Worm (Caenorhabditis elegans) whole organism, young adult: ENCODE data around the gene npr-22.

Experiments used
- B0019.2 ChIP-seq: fragments of 200-800 bp; sonication (Bioruptor generic); conservative IDR thresholded peaks from 2 replicates; pipeline ENCODE4 v1.3.6; 2022; ENCODE audit warnings: missing genetic modification reagents, missing genetic modification characterization, missing compliant biosample characterization
- B0035.1 ChIP-seq: sonication (generic microtip); optimal IDR thresholded peaks from 2 replicates; lab custom pipeline; 2016; ENCODE audit warnings: missing genetic modification characterization, mild to moderate bottlenecking, missing compliant biosample characterization, missing genotype, missing genetic modification reagents
- C17E4.6 ChIP-seq: fragments of 200-800 bp; sonication (Bioruptor generic); IDR thresholded peaks from 2 replicates; pipeline ENCODE4 v1.3.6; 2022; ENCODE audit warnings: missing genetic modification reagents, missing genetic modification characterization, missing compliant biosample characterization
- F37B4.10 ChIP-seq: fragments of 200-800 bp; sonication (Bioruptor generic); IDR thresholded peaks from 2 replicates; pipeline ENCODE4 v1.3.6; 2022; ENCODE audit warnings: missing genetic modification characterization, missing compliant biosample characterization
- F55B11.4 ChIP-seq: sonication (generic microtip); optimal IDR thresholded peaks from 2 replicates; lab custom pipeline; 2016; ENCODE audit warnings: missing compliant biosample characterization, missing genetic modification characterization, borderline replicate concordance; ENCODE audit not compliant: insufficient read depth
- F57A8.1 ChIP-seq: fragments of 200-800 bp; sonication (Bioruptor generic); optimal IDR thresholded peaks from 2 replicates; lab custom pipeline; 2018; ENCODE audit warnings: mild to moderate bottlenecking, missing genetic modification characterization, moderate library complexity, missing compliant biosample characterization
- T07F8.4 ChIP-seq: sonication (generic microtip); optimal IDR thresholded peaks from 2 replicates; lab custom pipeline; 2016; ENCODE audit warnings: mild to moderate bottlenecking, missing genetic modification characterization, moderate library complexity, missing compliant biosample characterization
- Y79H2A.3 ChIP-seq: fragments of 200-800 bp; sonication (Bioruptor generic); conservative IDR thresholded peaks from 2 replicates; pipeline ENCODE4 v1.3.6; 2022; ENCODE audit warnings: missing genetic modification reagents, missing genetic modification characterization, missing compliant biosample characterization
- Y95B8A.8 ChIP-seq: fragments of 200-800 bp; sonication (Bioruptor generic); IDR thresholded peaks from 2 replicates; pipeline ENCODE4 v1.3.6; 2022; ENCODE audit warnings: missing genetic modification reagents, missing genetic modification characterization, missing compliant biosample characterization
- ZK185.1 ChIP-seq: sonication (generic microtip); optimal IDR thresholded peaks from 2 replicates; lab custom pipeline; 2016; ENCODE audit warnings: mild to moderate bottlenecking, missing genetic modification characterization, missing compliant biosample characterization; ENCODE audit not compliant: poor library complexity, severe bottlenecking
- ama-1 ChIP-seq, 3 experiments: fragments of 150-350 bp in 1 of 3; sonication (generic microtip) in 2 of 3; optimal IDR thresholded peaks; 2 replicates each; lab custom pipeline; 2014 to 2018; ENCODE audit warnings: missing biosample characterization in 2 of 3, missing genetic modification characterization in 2 of 3, missing genetic modification reagents in 2 of 3
- aptf-2 ChIP-seq: fragments of 200-800 bp; sonication (Bioruptor generic); conservative IDR thresholded peaks from 2 replicates; pipeline ENCODE4 v1.3.6; 2022; ENCODE audit warnings: missing genetic modification reagents, missing genetic modification characterization, missing compliant biosample characterization
- atf-7 ChIP-seq: sonication (generic microtip); optimal IDR thresholded peaks from 2 replicates; lab custom pipeline; 2017; ENCODE audit warnings: mild to moderate bottlenecking, missing genetic modification characterization, missing compliant biosample characterization
- attf-6 ChIP-seq: fragments of 200-800 bp; sonication (Bioruptor generic); IDR thresholded peaks from 2 replicates; pipeline ENCODE4 v1.3.6; 2022; ENCODE audit warnings: missing genetic modification reagents, missing genetic modification characterization, missing compliant biosample characterization
- bed-2 ChIP-seq: fragments of 200-800 bp; sonication (Bioruptor generic); IDR thresholded peaks from 2 replicates; pipeline ENCODE4 v1.3.6; 2022; ENCODE audit warnings: missing genetic modification reagents, missing genetic modification characterization, missing compliant biosample characterization
- ccch-3 ChIP-seq: fragments of 200-800 bp; sonication (Bioruptor generic); optimal IDR thresholded peaks from 2 replicates; lab custom pipeline; 2018; ENCODE audit warnings: mild to moderate bottlenecking, missing genetic modification characterization, missing compliant biosample characterization
- cebp-1 ChIP-seq, 2 experiments: fragments of 200-800 bp in 1 of 2; sonication (Bioruptor generic) in 1 of 2; sonication (generic microtip) in 1 of 2; IDR thresholded peaks in 1 of 2; optimal IDR thresholded peaks in 1 of 2; 2 replicates each; pipeline versions ENCODE4 v1.3.6 to Lab custom; 2017 to 2022; ENCODE audit warnings: missing compliant biosample characterization in 2 of 2, missing genetic modification characterization in 2 of 2, mild to moderate bottlenecking in 1 of 2, missing genetic modification reagents in 1 of 2, moderate library complexity in 1 of 2
- ceh-58 ChIP-seq: fragments of 200-800 bp; sonication (Bioruptor generic); IDR thresholded peaks from 2 replicates; pipeline ENCODE4 v1.3.6; 2022; ENCODE audit warnings: missing genetic modification characterization, missing compliant biosample characterization
- ceh-79 ChIP-seq: sonication (generic microtip); optimal IDR thresholded peaks from 2 replicates; lab custom pipeline; 2017; ENCODE audit warnings: mild to moderate bottlenecking, missing genetic modification characterization, missing compliant biosample characterization
- chd-7 ChIP-seq: sonication (generic microtip); optimal IDR thresholded peaks from 2 replicates; lab custom pipeline; 2016; ENCODE audit warnings: mild to moderate bottlenecking, missing genetic modification characterization, moderate library complexity, missing compliant biosample characterization
- dpff-1 ChIP-seq: sonication (generic microtip); optimal IDR thresholded peaks from 2 replicates; lab custom pipeline; 2017; ENCODE audit warnings: mild to moderate bottlenecking, missing genetic modification characterization, missing compliant biosample characterization
- dpl-1 ChIP-seq: fragments of 150-350 bp; optimal IDR thresholded peaks from 2 replicates; lab custom pipeline; 2014; ENCODE audit warnings: missing biosample characterization, missing genetic modification reagents, missing genetic modification characterization
- efl-1 ChIP-seq: fragments of 150-350 bp; optimal IDR thresholded peaks from 2 replicates; lab custom pipeline; 2014; ENCODE audit warnings: missing biosample characterization, missing genetic modification reagents, missing genetic modification characterization
- egl-44 ChIP-seq: fragments of 200-800 bp; sonication (Bioruptor generic); IDR thresholded peaks from 2 replicates; pipeline ENCODE4 v1.3.6; 2022; ENCODE audit warnings: missing genetic modification reagents, missing genetic modification characterization, missing compliant biosample characterization
- ets-4 ChIP-seq: fragments of 200-800 bp; sonication (Bioruptor generic); optimal IDR thresholded peaks from 2 replicates; lab custom pipeline; 2018; ENCODE audit warnings: mild to moderate bottlenecking, missing genetic modification characterization, missing compliant biosample characterization
- gei-17 ChIP-seq: fragments of 200-800 bp; sonication (Bioruptor generic); optimal IDR thresholded peaks from 2 replicates; lab custom pipeline; 2018; ENCODE audit warnings: mild to moderate bottlenecking, missing genetic modification characterization, missing compliant biosample characterization
- hmg-20 ChIP-seq: fragments of 200-800 bp; sonication (Bioruptor generic); IDR thresholded peaks from 2 replicates; pipeline ENCODE4 v1.3.6; 2022; ENCODE audit warnings: missing genetic modification reagents, missing genetic modification characterization, missing compliant biosample characterization
- madf-8 ChIP-seq: fragments of 200-800 bp; sonication (Bioruptor generic); conservative IDR thresholded peaks from 2 replicates; pipeline ENCODE4 v1.3.6; 2022; ENCODE audit warnings: missing genetic modification reagents, missing genetic modification characterization, missing compliant biosample characterization
- mel-28 ChIP-seq: sonication (generic microtip); optimal IDR thresholded peaks from 2 replicates; lab custom pipeline; 2016; ENCODE audit warnings: borderline replicate concordance, mild to moderate bottlenecking, missing genetic modification characterization, missing compliant biosample characterization
- mes-4 ChIP-seq: sonication (generic microtip); optimal IDR thresholded peaks from 2 replicates; lab custom pipeline; 2016; ENCODE audit warnings: missing genotype, missing genetic modification characterization, missing compliant biosample characterization
- nfya-2 ChIP-seq: fragments of 200-800 bp; sonication (Bioruptor generic); IDR thresholded peaks from 2 replicates; pipeline ENCODE4 v1.3.6; 2022; ENCODE audit warnings: missing genetic modification reagents, missing genetic modification characterization, missing compliant biosample characterization
- nhr-120 ChIP-seq: fragments of 200-800 bp; sonication (Bioruptor generic); IDR thresholded peaks from 2 replicates; pipeline ENCODE4 v1.3.6; 2022; ENCODE audit warnings: missing genetic modification characterization, missing compliant biosample characterization
- nhr-80 ChIP-seq: sonication (generic microtip); optimal IDR thresholded peaks from 2 replicates; lab custom pipeline; 2016; ENCODE audit warnings: missing genetic modification characterization, missing compliant biosample characterization
- pha-4 ChIP-seq: fragments of 150-350 bp; sonication (generic microtip); optimal IDR thresholded peaks from 2 replicates; lab custom pipeline; 2014; ENCODE audit warnings: missing biosample characterization, missing genetic modification reagents, missing genetic modification characterization
- sdz-38 ChIP-seq: sonication (generic microtip); optimal IDR thresholded peaks from 2 replicates; lab custom pipeline; 2016; ENCODE audit warnings: missing genotype, missing genetic modification characterization, missing compliant biosample characterization
- sea-2 ChIP-seq: fragments of 200-800 bp; sonication (Bioruptor generic); IDR thresholded peaks from 2 replicates; pipeline ENCODE4 v1.3.6; 2022; ENCODE audit warnings: missing genetic modification characterization, missing compliant biosample characterization
- snpc-3.4 ChIP-seq: sonication (generic microtip); optimal IDR thresholded peaks from 2 replicates; lab custom pipeline; 2017; ENCODE audit warnings: missing genetic modification characterization, mild to moderate bottlenecking, missing compliant biosample characterization, antibody characterized with exemption, moderate library complexity, missing genotype, missing genetic modification reagents
- unc-130 ChIP-seq: sonication (generic microtip); optimal IDR thresholded peaks from 2 replicates; lab custom pipeline; 2016; ENCODE audit warnings: missing genetic modification reagents, missing genetic modification characterization, missing compliant biosample characterization
- zim-3 ChIP-seq: sonication (generic microtip); optimal IDR thresholded peaks from 2 replicates; lab custom pipeline; 2017; ENCODE audit warnings: mild to moderate bottlenecking, missing genetic modification characterization, moderate library complexity, missing compliant biosample characterization
- ztf-18 ChIP-seq: sonication (generic microtip); optimal IDR thresholded peaks from 2 replicates; lab custom pipeline; 2016; ENCODE audit warnings: missing genotype, mild to moderate bottlenecking, missing genetic modification characterization, missing compliant biosample characterization
- ztf-22 ChIP-seq: fragments of 200-800 bp; sonication (Bioruptor generic); optimal IDR thresholded peaks from 2 replicates; lab custom pipeline; 2018; ENCODE audit warnings: mild to moderate bottlenecking, missing genetic modification characterization, moderate library complexity, missing compliant biosample characterization
- ztf-25 ChIP-seq: fragments of 200-800 bp; sonication (Bioruptor generic); IDR thresholded peaks from 2 replicates; pipeline ENCODE4 v1.3.6; 2022; ENCODE audit warnings: missing genetic modification reagents, missing genetic modification characterization, missing compliant biosample characterization
- ztf-26 ChIP-seq: sonication (generic microtip); optimal IDR thresholded peaks from 2 replicates; lab custom pipeline; 2017; ENCODE audit warnings: missing genetic modification characterization, missing compliant biosample characterization
- ztf-3 ChIP-seq: fragments of 200-800 bp; sonication (Bioruptor generic); optimal IDR thresholded peaks from 2 replicates; lab custom pipeline; 2018; ENCODE audit warnings: mild to moderate bottlenecking, missing genetic modification characterization, missing compliant biosample characterization

The npr-22 gene

ce11 chrIV:8587605-8588004 lies 28.4 kb downstream of the npr-22 start:
- TF ChIP-seq ceh-79 (no peak), snpc-3.4 (tag; lab: Kevin White, UChicago) (no peak), Y95B8A.8 (no peak), T07F8.4 (tag; lab: Kevin White, UChicago) (no peak), egl-44 (no peak), ZK185.1 (tag; lab: Kevin White, UChicago) (no peak), C17E4.6 (GFP tag; lab: Robert Waterston, UW) (no peak), ztf-18 (tag; lab: Kevin White, UChicago) (no peak), dpl-1 (GFP tag; lab: Kevin White, UChicago) (no peak)

ce11 chrIV:8595317-8595716 lies 36.1 kb downstream of the npr-22 start, which contains the start of gene Y59H11AR.3:
TSS of gene Y59H11AR.3 (minus strand) at chrIV:8595417.
- TF ChIP-seq ztf-18 (tag; lab: Kevin White, UChicago) = no peak
- no peak for TF ChIP-seq ztf-26 (tag; lab: Kevin White, UChicago)
- no peak for TF ChIP-seq snpc-3.4 (tag; lab: Kevin White, UChicago)
- no peak for TF ChIP-seq F37B4.10 (GFP tag; lab: Robert Waterston, UW)
- TF ChIP-seq gei-17 (GFP tag; lab: Kevin White, UChicago) = no peak
- no peak for TF ChIP-seq nfya-2 (GFP tag; lab: Robert Waterston, UW)
- no peak for TF ChIP-seq attf-6 (GFP tag; lab: Robert Waterston, UW)

DNA sequence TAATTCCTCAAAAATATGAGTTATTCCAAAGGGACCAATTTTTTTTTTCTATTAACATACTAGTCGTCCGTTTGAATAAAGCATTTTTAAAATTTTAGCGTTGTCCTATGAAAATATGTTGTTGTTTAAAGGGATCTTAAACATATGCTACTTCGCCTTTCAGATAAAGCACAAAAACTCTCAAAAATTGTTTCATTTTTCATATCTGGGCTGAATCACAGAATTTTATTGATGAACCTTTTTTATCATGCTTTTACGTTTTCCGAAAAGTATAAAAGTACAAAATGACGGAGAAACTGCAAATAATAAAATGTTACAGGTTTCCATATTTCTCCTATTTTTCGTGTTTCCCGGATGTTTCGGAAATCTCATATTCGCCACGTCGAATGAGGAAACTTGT lies 36.5 kb downstream of the npr-22 start, which contains the start of gene clec-181:
TSS of gene clec-181 (plus strand) at position 301 of the 400 bp plus-strand sequence.
- TF ChIP-seq hmg-20 (GFP tag; lab: Robert Waterston, UW) (no peak), dpff-1 (tag; lab: Kevin White, UChicago) (no peak), unc-130 (GFP tag; lab: Kevin White, UChicago) (no peak), ama-1 (optimal IDR thresholded peaks at IDR 0.05; lab: Kevin White, UChicago) (no peak), ama-1 (GFP tag; optimal IDR thresholded peaks at IDR 0.05; lab: Kevin White, UChicago) (no peak), F55B11.4 (tag; lab: Kevin White, UChicago) (no peak), bed-2 (GFP tag; lab: Robert Waterston, UW) (no peak), B0019.2 (GFP tag; lab: Robert Waterston, UW) (no peak), sdz-38 (tag; lab: Kevin White, UChicago) (no peak), ztf-25 (GFP tag; lab: Robert Waterston, UW) (no peak), ztf-3 (no peak), pha-4 (no peak), zim-3 (tag; lab: Kevin White, UChicago) (no peak), ztf-22 (GFP tag; lab: Kevin White, UChicago) (no peak), sea-2 (GFP tag; lab: Robert Waterston, UW) (no peak)

- TF ChIP-seq atf-7 (tag; lab: Kevin White, UChicago) (no peak), T07F8.4 (tag; lab: Kevin White, UChicago) (no peak), ccch-3 (GFP tag; lab: Kevin White, UChicago) (no peak), F57A8.1 (GFP tag; lab: Kevin White, UChicago) (no peak), chd-7 (tag; lab: Kevin White, UChicago) (no peak), cebp-1 (GFP tag; IDR thresholded peaks at IDR 0.05; lab: Robert Waterston, UW) (no peak), cebp-1 (tag; optimal IDR thresholded peaks at IDR 0.05; lab: Kevin White, UChicago) (no peak), aptf-2 (GFP tag; lab: Robert Waterston, UW) (no peak), ceh-58 (no peak), ets-4 (no peak), Y79H2A.3 (GFP tag; lab: Robert Waterston, UW) (no peak), B0035.1 (no peak), mel-28 (tag; lab: Kevin White, UChicago) (no peak), mes-4 (tag; lab: Kevin White, UChicago) (no peak), efl-1 (no peak), nhr-120 (GFP tag; lab: Robert Waterston, UW) (no peak), gei-17 (GFP tag; lab: Kevin White, UChicago) (no peak), madf-8 (GFP tag; lab: Robert Waterston, UW) (no peak), nhr-80 (tag; lab: Kevin White, UChicago) (no peak)
Observed at ce11 chrIV:8597504-8597903, 38.3 kb downstream of the npr-22 start.
